Fruit fly (Drosophila melanogaster): ENCODE results near the gene CycY.

Gene CycY

dm6 chr2L:11823470-11824162 is 10.0 kb upstream of the CycY start:
- no peak for TF ChIP-seq CG17801 (GFP tag; optimal IDR thresholded peaks at IDR 0.05; ENCODE audit: partially characterized antibody)

dm6 chr2L:11816376-11816775 is 2.8 kb upstream of the CycY start:
- TF ChIP-seq CG17801 (GFP tag; optimal IDR thresholded peaks at IDR 0.05; ENCODE audit: partially characterized antibody), result no peak

dm6 chr2L:11812781-11813664 is 557 bp downstream of the CycY start:
- no peak for TF ChIP-seq CG17801 (GFP tag; optimal IDR thresholded peaks at IDR 0.05; ENCODE audit: partially characterized antibody)

dm6 chr2L:11809823-11810222 is 3.8 kb downstream of the CycY start:
- no peak for TF ChIP-seq CG17801 (GFP tag; optimal IDR thresholded peaks at IDR 0.05; ENCODE audit: partially characterized antibody)

DNA sequence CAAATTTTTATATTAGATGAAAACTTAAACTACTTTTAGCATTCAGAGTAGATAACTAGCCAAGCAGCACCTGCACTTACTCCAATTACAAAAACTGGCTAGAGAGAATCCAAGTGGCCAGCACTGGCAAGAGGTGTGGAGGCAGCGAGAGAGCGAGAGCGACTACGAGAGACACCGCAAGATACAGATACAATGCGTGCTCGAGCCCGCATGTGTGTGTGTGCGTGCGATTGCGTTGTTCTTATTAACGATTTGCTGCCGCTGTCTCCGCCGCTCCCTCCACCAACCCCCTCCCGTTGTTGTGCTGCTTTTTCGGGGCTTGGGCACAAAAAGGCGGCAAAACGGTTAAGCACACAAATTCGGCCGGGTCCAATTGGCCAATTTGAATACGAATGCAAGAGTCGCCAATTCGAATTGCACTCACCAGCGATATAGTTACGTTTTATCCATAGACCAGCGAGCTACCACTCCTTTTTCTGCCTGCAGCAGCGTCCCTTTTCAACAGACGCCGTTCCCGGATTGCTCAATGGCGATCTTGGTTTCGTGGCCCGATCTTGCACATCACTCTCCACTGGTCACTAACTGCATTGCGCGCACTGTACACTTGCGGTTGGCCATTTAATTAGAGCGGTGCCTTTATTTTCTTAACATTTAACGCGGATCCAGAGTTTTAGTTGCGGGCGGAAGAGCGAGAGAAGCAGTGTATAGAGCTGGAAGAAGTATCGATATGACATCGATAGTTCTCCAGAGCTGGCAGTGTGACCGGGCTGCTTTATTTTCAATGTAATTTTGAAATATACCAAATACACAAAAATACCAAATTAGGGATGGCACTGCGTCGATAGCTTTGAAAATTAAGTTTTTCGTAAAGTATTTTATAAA is 4.6 kb downstream of the CycY start, which contains the start of gene crol:
crol (minus strand) TSS at position 737 of the 882 bp plus-strand sequence.
- TF ChIP-seq CG17801 (GFP tag; optimal IDR thresholded peaks at IDR 0.05; ENCODE audit: partially characterized antibody), result no peak

dm6 chr2L:11808327-11808701 is 5.3 kb downstream of the CycY start:
- no peak for TF ChIP-seq CG17801 (GFP tag; optimal IDR thresholded peaks at IDR 0.05; ENCODE audit: partially characterized antibody)

DNA sequence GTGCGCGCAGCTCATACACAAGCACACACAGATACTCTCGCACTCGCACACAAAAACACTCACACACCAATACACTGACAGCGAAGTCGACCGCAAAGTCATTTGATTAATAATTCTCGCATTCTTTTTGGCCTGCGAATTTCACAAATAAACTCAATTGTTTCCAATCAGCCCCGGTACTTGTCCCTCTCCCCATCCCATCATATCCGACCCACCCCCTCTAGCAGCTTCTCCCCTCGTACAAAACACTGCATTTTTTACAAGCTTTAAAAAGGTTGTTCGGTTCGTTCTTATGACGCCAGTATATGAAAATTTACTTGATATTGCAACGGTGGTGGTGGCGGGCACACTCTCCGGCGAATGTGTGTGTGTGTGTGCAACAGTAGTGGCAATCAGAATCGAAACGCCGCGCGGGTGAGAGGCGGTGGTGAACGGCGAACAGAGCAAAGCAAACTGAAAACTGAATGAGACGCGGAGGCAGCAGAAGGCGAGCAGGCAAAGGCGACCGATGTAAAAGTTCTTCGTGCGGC is 5.8 kb downstream of the CycY start:
- peak; percentile 48 for TF ChIP-seq CG17801 (GFP tag; optimal IDR thresholded peaks at IDR 0.05; ENCODE audit: partially characterized antibody)

dm6 chr2L:11806701-11807674 is 6.6 kb downstream of the CycY start:
- TF ChIP-seq CG17801 (GFP tag; optimal IDR thresholded peaks at IDR 0.05; ENCODE audit: partially characterized antibody), result peak; percentile 51

dm6 chr2L:11806022-11806700 is 7.4 kb downstream of the CycY start:
- TF ChIP-seq CG17801 (GFP tag; optimal IDR thresholded peaks at IDR 0.05; ENCODE audit: partially characterized antibody), result no peak

- TF ChIP-seq CG17801 (GFP tag; optimal IDR thresholded peaks at IDR 0.05; ENCODE audit: partially characterized antibody), result no peak
Measured at dm6 chr2L:11804228-11805044, 9.1 kb downstream of the CycY start.

DNA sequence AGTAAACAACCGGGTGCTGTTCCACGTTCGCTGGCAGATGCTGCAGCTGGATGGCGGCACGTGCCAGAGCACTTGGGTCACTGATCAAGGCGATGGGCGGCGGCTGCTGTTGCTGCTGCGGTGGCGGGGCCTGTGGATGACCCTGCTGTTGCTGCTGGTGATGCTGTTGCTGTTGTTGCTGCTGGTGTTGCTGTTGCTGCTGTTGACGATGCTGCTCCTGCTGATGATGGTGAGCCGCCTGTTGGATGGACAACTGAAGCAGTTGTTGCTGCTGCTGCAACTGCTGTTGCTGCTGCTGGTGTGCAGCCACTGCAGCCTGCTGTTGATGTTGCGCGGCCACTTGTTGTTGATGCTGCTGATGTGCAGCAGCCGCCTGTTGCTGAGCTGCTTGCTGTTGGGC is 16.5 kb downstream of the CycY start:
- no peak for TF ChIP-seq CG17801 (GFP tag; optimal IDR thresholded peaks at IDR 0.05; ENCODE audit: partially characterized antibody)

DNA sequence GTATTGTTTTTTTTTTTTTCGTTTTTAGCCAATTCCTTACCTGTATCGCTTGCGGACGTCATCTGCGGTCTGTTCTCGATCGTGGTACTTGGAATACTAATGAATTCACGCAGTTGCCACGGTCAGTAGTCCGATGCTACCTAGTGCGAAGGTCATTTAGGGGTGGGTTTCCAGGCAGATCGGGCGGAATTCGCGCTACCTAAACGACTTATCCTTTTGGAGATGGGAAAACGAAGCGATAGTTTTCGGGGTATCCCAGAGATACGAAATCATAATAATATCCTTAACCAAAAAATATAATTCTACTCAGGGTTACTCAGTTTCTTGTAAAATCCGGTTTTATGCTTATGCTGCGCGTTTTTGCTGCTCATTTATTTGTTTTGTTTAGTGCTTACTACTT is 19.6 kb downstream of the CycY start, which contains the start of gene CG14937:
CG14937 (minus strand) TSS at position 101 of the 400 bp plus-strand sequence.
- no peak for TF ChIP-seq CG17801 (GFP tag; optimal IDR thresholded peaks at IDR 0.05; ENCODE audit: partially characterized antibody)
